Worm (Caenorhabditis elegans): ENCODE results near the gene pudl-1.

Gene pudl-1

DNA sequence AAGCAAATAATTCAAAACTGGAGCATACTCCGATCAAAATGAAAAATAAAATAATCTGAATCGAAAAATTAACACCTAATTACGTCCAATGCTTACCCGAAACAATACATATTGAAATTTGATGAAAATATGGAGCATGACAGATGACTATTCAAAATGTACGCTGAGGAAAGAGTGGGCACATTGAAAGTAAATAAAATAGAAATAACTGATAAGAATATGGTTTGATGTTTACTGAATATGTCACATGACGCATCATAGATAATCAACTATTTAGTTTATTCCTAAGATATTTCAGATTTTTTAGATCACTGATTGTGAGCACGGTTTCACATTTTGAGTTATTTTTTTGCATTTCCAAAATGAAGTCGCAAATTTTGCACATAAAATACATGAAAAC is 34.4 kb upstream of the pudl-1 start, which contains the start of gene Y54G2A.52 (continued):
- no peak for TF ChIP-seq ZK546.5 (tag; optimal IDR thresholded peaks at IDR 0.05)
- no peak for TF ChIP-seq ama-1 (optimal IDR thresholded peaks at IDR 0.05)
- TF ChIP-seq hlh-30 (tag; optimal IDR thresholded peaks at IDR 0.05; ENCODE audit: insufficient read depth): peak; percentile 56
- no peak for TF ChIP-seq lin-15B (tag; optimal IDR thresholded peaks at IDR 0.05)
- TF ChIP-seq daf-19 (GFP tag; conservative IDR thresholded peaks at IDR 0.05): no peak
- TF ChIP-seq T26A8.4 (GFP tag; IDR thresholded peaks at IDR 0.05): no peak
- no peak for TF ChIP-seq daf-12 (tag; optimal IDR thresholded peaks at IDR 0.05)
- no peak for TF ChIP-seq egl-43 (GFP tag; IDR thresholded peaks at IDR 0.05)
- TF ChIP-seq saeg-2 (GFP tag; IDR thresholded peaks at IDR 0.05): no peak
- peak in 1 of 2 experiments; percentile 57 for TF ChIP-seq daf-16 (GFP tag; optimal IDR thresholded peaks at IDR 0.05)
- TF ChIP-seq daf-16 (tag; optimal IDR thresholded peaks at IDR 0.05): peak; percentile 97
- TF ChIP-seq ceh-44 (GFP tag; IDR thresholded peaks at IDR 0.05): no peak
- TF ChIP-seq rbr-2 (tag; optimal IDR thresholded peaks at IDR 0.05): no peak
- no peak for TF ChIP-seq lim-7 (GFP tag; IDR thresholded peaks at IDR 0.05)
- no peak for TF ChIP-seq hmg-1.1 (GFP tag; IDR thresholded peaks at IDR 0.05)
- no peak for TF ChIP-seq nhr-41 (GFP tag; IDR thresholded peaks at IDR 0.05)
- no peak for TF ChIP-seq arid-1 (GFP tag; conservative IDR thresholded peaks at IDR 0.05)
- no peak for TF ChIP-seq Y5F2A.4 (GFP tag; optimal IDR thresholded peaks at IDR 0.05)
- TF ChIP-seq aha-1 (tag): no peak
- TF ChIP-seq cey-2 (tag; optimal IDR thresholded peaks at IDR 0.05; ENCODE audit: borderline replicate concordance, insufficient read depth): no peak
- TF ChIP-seq snpc-4 (tag; optimal IDR thresholded peaks at IDR 0.05): no peak
- peak; percentile 44 for TF ChIP-seq ztf-7 (tag; optimal IDR thresholded peaks at IDR 0.05)
- TF ChIP-seq unc-62 (GFP tag; optimal IDR thresholded peaks at IDR 0.05 in 1 of 2): peak in 1 of 2 experiments; percentile 38
- TF ChIP-seq unc-62 (tag; optimal IDR thresholded peaks at IDR 0.05): no peak
- no peak for TF ChIP-seq F26F4.8 (GFP tag; conservative IDR thresholded peaks at IDR 0.05)
- TF ChIP-seq dve-1 (tag; optimal IDR thresholded peaks at IDR 0.05; ENCODE audit: insufficient read depth): peak; percentile 87
- no peak for TF ChIP-seq nhr-11 (tag; optimal IDR thresholded peaks at IDR 0.05)
- TF ChIP-seq nhr-28 (tag; optimal IDR thresholded peaks at IDR 0.05): peak; percentile 35
- TF ChIP-seq zfp-3 (GFP tag; conservative IDR thresholded peaks at IDR 0.05): no peak
- no peak for TF ChIP-seq fos-1 (tag; optimal IDR thresholded peaks at IDR 0.05)
- TF ChIP-seq ceh-82 (tag; optimal IDR thresholded peaks at IDR 0.05): no peak
- TF ChIP-seq ceh-62 (tag; optimal IDR thresholded peaks at IDR 0.05): no peak
- TF ChIP-seq mxl-2 (GFP tag; conservative IDR thresholded peaks at IDR 0.05): no peak
- no peak for TF ChIP-seq fkh-10 (GFP tag; optimal IDR thresholded peaks at IDR 0.05)
- TF ChIP-seq T20F7.1 (GFP tag; optimal IDR thresholded peaks at IDR 0.05): no peak
- TF ChIP-seq mep-1 (tag; optimal IDR thresholded peaks at IDR 0.05): no peak

DNA sequence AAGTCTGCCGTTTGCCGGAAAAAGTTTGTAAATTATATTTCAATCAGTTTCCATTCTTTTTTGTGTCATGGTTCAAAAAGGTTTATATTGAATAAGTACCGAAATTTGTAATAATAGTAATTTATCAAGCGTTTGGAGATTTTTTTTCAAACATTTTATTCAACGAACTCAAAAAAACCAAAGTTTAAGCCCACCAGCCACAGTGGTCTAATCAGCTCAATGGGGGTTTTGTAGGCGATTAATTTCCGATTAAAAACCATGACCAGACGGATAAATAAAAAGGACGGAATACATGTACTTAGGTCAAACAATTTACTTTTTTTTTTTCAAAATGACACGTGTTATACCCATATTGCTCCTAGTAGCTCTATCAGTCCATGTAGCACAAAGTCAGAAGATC is 33.3 kb upstream of the pudl-1 start, which contains the start of gene Y54G2A.10:
Gene Y54G2A.10 (plus strand): TSS at position 301 of the 400 bp plus-strand sequence.
- no peak for TF ChIP-seq F26F4.8 (GFP tag; conservative IDR thresholded peaks at IDR 0.05)
- TF ChIP-seq zag-1 (tag; optimal IDR thresholded peaks at IDR 0.05): no peak
- no peak for TF ChIP-seq mxl-3 (GFP tag; optimal IDR thresholded peaks at IDR 0.05)
- no peak for TF ChIP-seq tag-97 (GFP tag; IDR thresholded peaks at IDR 0.05)
- TF ChIP-seq unc-62 (GFP tag; optimal IDR thresholded peaks at IDR 0.05 in 1 of 2): no peak
- no peak for TF ChIP-seq unc-62 (tag; optimal IDR thresholded peaks at IDR 0.05)
- TF ChIP-seq nhr-237 (tag; optimal IDR thresholded peaks at IDR 0.05): no peak
- no peak for TF ChIP-seq lsy-2 (tag; optimal IDR thresholded peaks at IDR 0.05)
- no peak for TF ChIP-seq aha-1 (tag)
- TF ChIP-seq T20F7.1 (GFP tag; optimal IDR thresholded peaks at IDR 0.05): no peak
- TF ChIP-seq hmg-1.1 (GFP tag; IDR thresholded peaks at IDR 0.05): no peak
- no peak for TF ChIP-seq Y5F2A.4 (GFP tag; optimal IDR thresholded peaks at IDR 0.05)
- TF ChIP-seq nhr-25 (tag; optimal IDR thresholded peaks at IDR 0.05; ENCODE audit: borderline replicate concordance, insufficient read depth): no peak
- TF ChIP-seq hif-1 (tag; optimal IDR thresholded peaks at IDR 0.05): no peak
- TF ChIP-seq arid-1 (GFP tag; conservative IDR thresholded peaks at IDR 0.05): no peak
- TF ChIP-seq ztf-7 (tag; optimal IDR thresholded peaks at IDR 0.05): no peak
- TF ChIP-seq snpc-1.2 (GFP tag; IDR thresholded peaks at IDR 0.05): no peak
- TF ChIP-seq cey-2 (tag; optimal IDR thresholded peaks at IDR 0.05; ENCODE audit: borderline replicate concordance, insufficient read depth): no peak
- no peak for TF ChIP-seq R02D3.7 (tag; optimal IDR thresholded peaks at IDR 0.05)
- no peak for TF ChIP-seq daf-12 (tag; optimal IDR thresholded peaks at IDR 0.05)
- no peak for TF ChIP-seq lin-29 (GFP tag; IDR thresholded peaks at IDR 0.05)
